Worm (Caenorhabditis elegans): ENCODE data around the gene fbxb-54.

The fbxb-54 gene

DNA sequence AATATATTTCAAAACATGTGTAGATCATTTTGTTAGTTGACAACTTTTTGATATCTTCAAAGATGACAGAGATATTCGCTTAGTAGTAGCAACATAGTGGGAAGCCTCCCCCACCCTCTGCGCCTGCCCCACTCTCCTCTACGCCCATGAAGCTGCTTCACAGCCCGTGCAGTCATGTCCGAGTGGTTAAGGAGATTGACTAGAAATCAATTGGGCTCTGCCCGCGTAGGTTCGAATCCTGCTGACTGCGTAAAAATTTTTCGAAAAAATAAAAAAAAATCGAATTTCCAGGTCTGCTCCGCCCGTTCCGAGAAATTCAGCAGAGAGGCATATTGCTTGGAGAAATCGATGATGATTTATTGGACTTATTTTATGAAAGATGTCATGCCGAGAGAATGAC, 36.2 kb downstream of the fbxb-54 start:
- peak; percentile 56 for TF ChIP-seq him-1 (tag; optimal IDR thresholded peaks at IDR 0.05)
- TF ChIP-seq W03F9.2 (tag; optimal IDR thresholded peaks at IDR 0.05): no peak

DNA sequence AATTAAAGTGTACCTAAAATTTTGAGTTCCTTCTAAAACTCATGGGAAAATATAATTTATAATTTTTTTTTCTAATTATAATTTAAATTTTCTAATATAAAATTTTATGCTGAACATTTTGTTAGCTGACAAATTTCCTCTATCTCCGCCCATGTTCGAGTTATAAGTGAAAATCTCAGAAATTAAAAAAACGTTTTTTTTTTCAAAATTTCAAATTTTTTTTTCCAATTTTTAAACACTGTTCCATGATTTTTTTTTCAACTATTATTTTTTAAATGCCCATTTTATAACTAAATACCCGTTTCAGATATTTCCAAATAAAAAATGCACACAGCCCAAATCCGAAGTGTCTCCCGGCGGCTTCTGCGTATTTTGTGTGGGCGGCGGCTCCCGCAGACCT, 37.2 kb downstream of the fbxb-54 start, which contains the start of gene Y51H7BR.8:
Y51H7BR.8 (plus strand) TSS at position 301 of the 400 bp plus-strand sequence.
- TF ChIP-seq W03F9.2 (tag; optimal IDR thresholded peaks at IDR 0.05) (no peak), dao-5 (tag; optimal IDR thresholded peaks at IDR 0.05) (no peak), him-1 (tag; optimal IDR thresholded peaks at IDR 0.05) (no peak)

DNA sequence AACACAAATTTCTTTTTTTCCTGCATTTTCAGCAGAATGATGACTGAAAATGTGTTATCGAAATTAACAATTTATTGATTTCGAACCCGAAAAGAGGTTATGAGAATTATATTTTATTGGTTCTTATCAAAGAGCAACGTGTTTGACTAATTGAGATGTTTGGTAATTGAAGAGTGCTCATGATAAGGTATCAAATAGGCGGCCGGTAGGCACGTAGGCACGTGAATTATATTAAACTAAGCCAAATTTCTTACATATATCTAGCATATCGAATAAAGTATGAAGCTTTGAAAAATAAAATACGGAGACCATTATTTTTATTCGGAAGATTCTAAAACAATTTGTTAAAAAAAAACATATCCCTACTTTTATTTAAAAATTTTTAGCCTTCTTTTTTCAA, 38.8 kb downstream of the fbxb-54 start, which contains the start of gene math-45:
math-45 (minus strand) TSS at position 101 of the 400 bp plus-strand sequence.
- no peak for TF ChIP-seq W03F9.2 (tag; optimal IDR thresholded peaks at IDR 0.05)
- no peak for TF ChIP-seq dao-5 (tag; optimal IDR thresholded peaks at IDR 0.05)
- no peak for TF ChIP-seq him-1 (tag; optimal IDR thresholded peaks at IDR 0.05)
